Worm (Caenorhabditis elegans) whole organism, L4 larva: ENCODE results near the gene T26H5.14.

Experiments used
- F10B5.3 ChIP-seq: sonication (generic microtip); optimal IDR thresholded peaks from 2 replicates; lab custom pipeline; 2016; ENCODE audit warnings: mild to moderate bottlenecking, missing genetic modification characterization, missing compliant biosample characterization
- T20F7.1 ChIP-seq: fragments of 200-800 bp; sonication (Bioruptor generic); optimal IDR thresholded peaks from 2 replicates; lab custom pipeline; 2018; ENCODE audit warnings: mild to moderate bottlenecking, missing genetic modification characterization, missing compliant biosample characterization
- Y48G9A.11 ChIP-seq: fragments of 200-800 bp; sonication (Bioruptor generic); IDR thresholded peaks from 2 replicates; pipeline ENCODE4 v1.3.6; 2022; ENCODE audit warnings: missing genetic modification reagents, missing genetic modification characterization, missing compliant biosample characterization
- ZK337.2 ChIP-seq: fragments of 200-800 bp; sonication (Bioruptor generic); IDR thresholded peaks from 2 replicates; pipeline ENCODE4 v1.3.6; 2022; ENCODE audit warnings: missing genetic modification reagents, missing genetic modification characterization, missing compliant biosample characterization
- ZK546.5 ChIP-seq, 2 experiments: sonication (generic microtip); optimal IDR thresholded peaks; 2 replicates each; lab custom pipeline; 2017; ENCODE audit warnings: missing biosample characterization in 2 of 2, missing genetic modification characterization in 2 of 2
- attf-4 ChIP-seq: sonication (generic microtip); optimal IDR thresholded peaks from 3 replicates; lab custom pipeline; 2017; ENCODE audit warnings: missing biosample characterization, missing genetic modification characterization
- ces-1 ChIP-seq: fragments of 150-350 bp; sonication (generic microtip); optimal IDR thresholded peaks from 4 replicates; lab custom pipeline; 2014; ENCODE audit warnings: missing biosample characterization, missing genetic modification reagents, missing genetic modification characterization
- daf-16 ChIP-seq, 3 experiments: sonication (generic microtip); optimal IDR thresholded peaks; 2 replicates each; lab custom pipeline; 2016 to 2017; ENCODE audit warnings: missing genetic modification characterization in 3 of 3, missing genetic modification reagents in 3 of 3, mild to moderate bottlenecking in 2 of 3, missing compliant biosample characterization in 2 of 3, missing biosample characterization in 1 of 3, moderate library complexity in 1 of 3
- dve-1 ChIP-seq: sonication (generic microtip); optimal IDR thresholded peaks from 2 replicates; lab custom pipeline; 2017; ENCODE audit warnings: antibody characterized with exemption, mild to moderate bottlenecking, missing genetic modification characterization, missing compliant biosample characterization; ENCODE audit not compliant: insufficient read depth
- hlh-30 ChIP-seq: sonication (generic microtip); optimal IDR thresholded peaks from 2 replicates; lab custom pipeline; 2017; ENCODE audit warnings: antibody characterized with exemption, mild to moderate bottlenecking, missing genetic modification characterization, missing compliant biosample characterization; ENCODE audit not compliant: insufficient read depth
- jun-1 ChIP-seq: fragments of 150-350 bp; optimal IDR thresholded peaks from 2 replicates; lab custom pipeline; 2014; ENCODE audit warnings: missing biosample characterization, missing genetic modification reagents, missing genetic modification characterization
- lin-1 ChIP-seq: fragments of 200-800 bp; sonication (Bioruptor generic); IDR thresholded peaks from 2 replicates; pipeline ENCODE4 v1.3.6; 2022; ENCODE audit warnings: missing genetic modification reagents, missing genetic modification characterization, missing compliant biosample characterization
- lin-15B ChIP-seq: fragments of 150-350 bp; sonication (generic microtip); optimal IDR thresholded peaks from 3 replicates; lab custom pipeline; 2014; ENCODE audit warnings: missing biosample characterization, missing genetic modification characterization
- lin-29 ChIP-seq: fragments of 200-800 bp; sonication (Bioruptor generic); IDR thresholded peaks from 2 replicates; pipeline ENCODE4 v1.3.6; 2022; ENCODE audit warnings: missing genetic modification reagents, missing genetic modification characterization, missing compliant biosample characterization
- madf-9 ChIP-seq: fragments of 200-800 bp; sonication (Bioruptor generic); conservative IDR thresholded peaks from 2 replicates; pipeline ENCODE4 v1.3.6; 2022; ENCODE audit warnings: missing genetic modification reagents, missing genetic modification characterization, missing compliant biosample characterization
- nhr-237 ChIP-seq: sonication (generic microtip); optimal IDR thresholded peaks from 2 replicates; lab custom pipeline; 2017; ENCODE audit warnings: missing biosample characterization, missing genetic modification characterization
- nhr-28 ChIP-seq: fragments of 150-350 bp; optimal IDR thresholded peaks from 2 replicates; lab custom pipeline; 2014; ENCODE audit warnings: missing biosample characterization, missing genetic modification characterization
- pha-4 ChIP-seq, 2 experiments: fragments of 150-350 bp in 1 of 2; fragments of 200-800 bp in 1 of 2; sonication (Bioruptor generic) in 1 of 2; IDR thresholded peaks in 1 of 2; optimal IDR thresholded peaks in 1 of 2; 2 replicates each; pipeline versions ENCODE4 v1.3.6 to Lab custom; 2014 to 2022; ENCODE audit warnings: missing genetic modification characterization in 2 of 2, missing genetic modification reagents in 2 of 2, missing biosample characterization in 1 of 2, missing compliant biosample characterization in 1 of 2
- pqm-1 ChIP-seq: sonication (generic microtip); optimal IDR thresholded peaks from 2 replicates; lab custom pipeline; 2017; ENCODE audit warnings: missing biosample characterization, missing genetic modification characterization
- rbr-2 ChIP-seq: sonication (generic microtip); optimal IDR thresholded peaks from 2 replicates; lab custom pipeline; 2016; ENCODE audit warnings: missing genotype, missing genetic modification characterization, missing compliant biosample characterization
- snpc-4 ChIP-seq: fragments of 150-350 bp; optimal IDR thresholded peaks from 2 replicates; lab custom pipeline; 2014; ENCODE audit warnings: missing biosample characterization, missing genetic modification characterization
- spr-3 ChIP-seq: fragments of 200-800 bp; sonication (Bioruptor generic); optimal IDR thresholded peaks from 2 replicates; lab custom pipeline; 2018; ENCODE audit warnings: mild to moderate bottlenecking, missing genetic modification characterization, missing compliant biosample characterization
- unc-39 ChIP-seq: sonication (generic microtip); optimal IDR thresholded peaks from 2 replicates; lab custom pipeline; 2017; ENCODE audit warnings: missing biosample characterization, missing genetic modification characterization
- unc-62 ChIP-seq, 3 experiments: fragments of 150-350 bp in 1 of 3; sonication (generic microtip); optimal IDR thresholded peaks in 2 of 3; peaks in 1 of 3; 1 replicate in 1 of 3; 2 replicates in 2 of 3; lab custom pipeline; 2014 to 2017; ENCODE audit warnings: missing biosample characterization in 3 of 3, missing genetic modification characterization in 3 of 3, missing genetic modification reagents in 3 of 3, missing genotype in 1 of 3
- zfp-3 ChIP-seq: fragments of 200-800 bp; sonication (Bioruptor generic); conservative IDR thresholded peaks from 2 replicates; pipeline ENCODE4 v1.3.6; 2022; ENCODE audit warnings: missing genetic modification reagents, missing genetic modification characterization, missing compliant biosample characterization
- ztf-11 ChIP-seq: fragments of 150-350 bp; optimal IDR thresholded peaks from 2 replicates; lab custom pipeline; 2014; ENCODE audit warnings: missing biosample characterization, missing genetic modification characterization
- ztf-7 ChIP-seq: fragments of 150-350 bp; optimal IDR thresholded peaks from 2 replicates; lab custom pipeline; 2014; ENCODE audit warnings: missing biosample characterization, missing genetic modification characterization

T26H5.14 gene

DNA sequence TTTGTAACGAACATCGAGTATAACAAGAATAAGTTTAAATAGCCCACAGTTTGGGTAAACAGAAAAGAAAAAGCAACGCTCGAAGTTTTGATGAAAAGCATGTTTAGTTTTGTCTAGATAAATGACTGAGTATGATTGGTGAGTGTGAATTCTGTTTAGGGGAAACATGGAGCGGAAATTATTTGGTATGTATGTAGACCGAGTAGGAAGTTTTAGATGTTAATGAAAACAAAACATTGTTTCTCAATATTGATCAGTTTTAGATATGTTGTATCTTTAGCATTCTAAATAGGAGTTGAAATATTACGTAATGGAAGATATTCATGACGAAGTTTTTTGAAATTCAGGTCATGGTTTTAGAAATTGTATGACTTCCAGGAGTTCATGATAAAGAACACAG, 36.3 kb upstream of the T26H5.14 start, which contains the start of gene srbc-63 (continued):
- TF ChIP-seq nhr-28 (tag; lab: Kevin White, UChicago) = no peak

- no peak for TF ChIP-seq unc-39
- no peak for TF ChIP-seq ztf-11
- TF ChIP-seq ces-1 (GFP tag; lab: Kevin White, UChicago) = no peak
- TF ChIP-seq zfp-3 (GFP tag; lab: Robert Waterston, UW) = no peak
- no peak for TF ChIP-seq jun-1 (tag; lab: Kevin White, UChicago)
- no peak for TF ChIP-seq Y48G9A.11 (GFP tag; lab: Robert Waterston, UW)
- TF ChIP-seq lin-1 (GFP tag; lab: Robert Waterston, UW) = no peak
These were observed 35.1 kb upstream of the T26H5.14 start, which contains the start of gene srh-264 for ce11 chrV:15413847-15414246. Gene srh-264, plus strand, starts transcription at chrV:15414147.

- TF ChIP-seq nhr-237 (tag; lab: Kevin White, UChicago) (no peak), unc-62 (GFP tag; optimal IDR thresholded peaks at IDR 0.05 in 1 of 2; lab: Kevin White, UChicago) (no peak), unc-62 (tag; optimal IDR thresholded peaks at IDR 0.05; lab: Kevin White, UChicago) (no peak), snpc-4 (tag; lab: Kevin White, UChicago) (no peak), lin-29 (GFP tag; lab: Robert Waterston, UW) (no peak), rbr-2 (tag; lab: Kevin White, UChicago) (no peak), ZK546.5 (tag; optimal IDR thresholded peaks at IDR 0.05; lab: Kevin White, UChicago) (no peak), ZK337.2 (GFP tag; lab: Robert Waterston, UW) (no peak), ztf-7 (tag; lab: Kevin White, UChicago) (no peak)
These were observed 33.0 kb upstream of the T26H5.14 start, which contains the start of gene srh-265 for ce11 chrV:15415951-15416350. Gene srh-265, plus strand, starts transcription at chrV:15416251.

DNA sequence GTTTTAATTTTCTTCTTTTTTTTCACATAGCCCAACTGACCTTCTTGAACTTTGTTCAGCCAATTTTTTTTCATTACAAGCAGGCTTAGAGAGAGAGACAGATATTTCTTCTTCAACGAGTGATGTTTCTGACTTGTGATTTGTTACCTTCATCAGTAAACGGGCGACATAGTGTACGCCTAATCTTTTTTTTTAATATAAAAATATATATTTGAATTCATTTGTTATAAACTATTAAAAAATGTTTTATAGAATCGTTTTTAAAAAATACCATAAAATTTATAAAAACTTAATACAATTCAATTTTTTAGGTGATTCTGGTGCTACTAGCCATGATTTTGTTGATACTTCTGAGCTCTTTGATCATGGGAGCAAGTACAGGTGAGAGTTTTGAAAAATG, 31.1 kb upstream of the T26H5.14 start, which contains the start of gene T06E6.10:
TSS of gene T06E6.10 (plus strand) at position 301 of the 400 bp plus-strand sequence.
- TF ChIP-seq attf-4 (tag; lab: Kevin White, UChicago) (no peak), F10B5.3 (tag; lab: Kevin White, UChicago) (no peak), lin-15B (tag; lab: Kevin White, UChicago) (no peak)

- peak in 1 of 2 experiments; percentile 96 for TF ChIP-seq unc-62 (GFP tag; optimal IDR thresholded peaks at IDR 0.05 in 1 of 2; lab: Kevin White, UChicago)
- TF ChIP-seq unc-62 (tag; optimal IDR thresholded peaks at IDR 0.05; lab: Kevin White, UChicago) = no peak
- TF ChIP-seq pha-4 (GFP tag; IDR thresholded peaks at IDR 0.05; lab: Robert Waterston, UW) = no peak
- no peak for TF ChIP-seq pha-4 (tag; optimal IDR thresholded peaks at IDR 0.05; lab: Kevin White, UChicago)
These were observed 25.4 kb upstream of the T26H5.14 start, which contains the start of gene fbxa-104 for ce11 chrV:15423601-15424000. Gene fbxa-104, minus strand, starts transcription at chrV:15423683.

DNA sequence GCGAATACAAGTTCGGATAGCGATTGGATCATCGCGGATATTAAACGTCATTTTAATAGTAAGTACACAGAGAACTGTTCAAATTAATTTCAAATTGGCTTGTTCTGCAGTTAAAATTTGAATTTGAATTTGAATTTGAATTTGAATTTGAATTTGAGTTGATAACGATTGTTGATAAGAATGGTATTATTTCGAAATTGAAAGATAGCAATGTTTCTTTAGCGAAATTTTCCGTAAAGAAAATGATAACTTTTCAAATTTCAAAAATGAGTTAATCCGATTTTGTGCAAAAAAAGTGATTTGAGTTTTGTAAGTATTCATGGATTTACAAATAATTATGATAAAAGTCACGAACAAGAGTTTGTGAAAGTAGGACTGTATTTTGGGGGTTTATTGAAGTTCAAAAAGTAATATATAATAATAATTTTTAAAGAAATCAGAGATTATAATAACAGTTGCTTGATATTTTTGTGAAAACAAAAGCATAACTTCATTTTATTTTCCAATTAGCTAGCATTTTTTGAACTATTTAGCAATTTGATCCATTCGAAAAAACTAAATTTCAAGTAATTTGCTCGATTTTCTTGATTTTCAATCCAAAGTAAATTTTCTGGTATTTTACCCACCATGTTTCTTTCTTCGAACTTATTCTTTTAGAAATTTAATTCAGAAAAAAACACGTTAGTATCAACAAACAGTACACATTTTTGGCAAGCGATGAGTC, 23.4 kb upstream of the T26H5.14 start, which contains the start of gene Y36E3A.2:
TSS of gene Y36E3A.2 (plus strand) at position 674 of the 724 bp plus-strand sequence.
- TF ChIP-seq dve-1 (tag; lab: Kevin White, UChicago) (peak; percentile 32), T20F7.1 (no peak), daf-16 (GFP tag; optimal IDR thresholded peaks at IDR 0.05; lab: Kevin White, UChicago) (no peak), daf-16 (tag; optimal IDR thresholded peaks at IDR 0.05; lab: Kevin White, UChicago) (peak; percentile 30), nhr-28 (tag; lab: Kevin White, UChicago) (peak; percentile 6), pqm-1 (tag; lab: Kevin White, UChicago) (peak; percentile 65), hlh-30 (no peak)

DNA sequence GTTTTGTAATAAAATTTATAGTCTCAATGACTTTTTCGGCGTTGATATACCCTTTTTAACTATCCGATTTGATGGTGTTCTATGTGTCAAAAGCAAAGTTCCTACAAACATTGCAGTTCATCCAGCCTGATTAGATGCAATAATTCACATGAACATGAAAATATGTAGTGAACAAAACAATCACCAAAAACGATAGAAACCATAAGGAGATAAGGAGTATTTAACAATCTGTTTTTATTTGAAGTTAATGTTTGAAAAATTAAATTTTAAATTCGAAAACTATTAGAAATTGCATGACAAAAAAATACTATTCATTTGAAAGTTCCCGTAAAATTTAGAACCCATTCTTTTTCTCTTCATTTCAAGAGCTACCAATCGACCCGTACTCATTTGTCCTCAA, 22.0 kb upstream of the T26H5.14 start, which contains the start of gene fbxa-209:
TSS of gene fbxa-209 (minus strand) at position 101 of the 400 bp plus-strand sequence.
- TF ChIP-seq madf-9 (no peak), spr-3 (no peak), daf-16 (GFP tag; optimal IDR thresholded peaks at IDR 0.05; lab: Kevin White, UChicago) (no peak), daf-16 (tag; optimal IDR thresholded peaks at IDR 0.05; lab: Kevin White, UChicago) (peak; percentile 23), T20F7.1 (peak; percentile 31), attf-4 (tag; lab: Kevin White, UChicago) (no peak), dve-1 (tag; lab: Kevin White, UChicago) (peak; percentile 41)
